Worm (Caenorhabditis elegans) whole organism, young adult: ENCODE measurements around the gene F55G1.15.

ENCODE experiments used
- B0019.2 ChIP-seq: fragments of 200-800 bp; sonication (Bioruptor generic); conservative IDR thresholded peaks from 2 replicates; pipeline ENCODE4 v1.3.6; 2022; ENCODE audit warnings: missing genetic modification reagents, missing genetic modification characterization, missing compliant biosample characterization
- B0261.1 ChIP-seq: sonication (generic microtip); optimal IDR thresholded peaks from 2 replicates; lab custom pipeline; 2016; ENCODE audit warnings: mild to moderate bottlenecking, missing genetic modification characterization, moderate library complexity, missing compliant biosample characterization
- F39B2.1 ChIP-seq: fragments of 200-800 bp; sonication (Bioruptor generic); IDR thresholded peaks from 2 replicates; pipeline ENCODE4 v1.3.6; 2022; ENCODE audit warnings: missing genetic modification reagents, missing genetic modification characterization, missing compliant biosample characterization
- F49E8.2 ChIP-seq: sonication (generic microtip); optimal IDR thresholded peaks from 3 replicates; lab custom pipeline; 2017; ENCODE audit warnings: missing genetic modification characterization, mild to moderate bottlenecking, missing compliant biosample characterization, antibody characterized with exemption, moderate library complexity; ENCODE audit not compliant: insufficient read depth
- ama-1 ChIP-seq, 3 experiments: fragments of 150-350 bp in 1 of 3; sonication (generic microtip) in 2 of 3; optimal IDR thresholded peaks; 2 replicates each; lab custom pipeline; 2014 to 2018; ENCODE audit warnings: missing biosample characterization in 2 of 3, missing genetic modification characterization in 2 of 3, missing genetic modification reagents in 2 of 3
- ccch-3 ChIP-seq: fragments of 200-800 bp; sonication (Bioruptor generic); optimal IDR thresholded peaks from 2 replicates; lab custom pipeline; 2018; ENCODE audit warnings: mild to moderate bottlenecking, missing genetic modification characterization, missing compliant biosample characterization
- hmg-20 ChIP-seq: fragments of 200-800 bp; sonication (Bioruptor generic); IDR thresholded peaks from 2 replicates; pipeline ENCODE4 v1.3.6; 2022; ENCODE audit warnings: missing genetic modification reagents, missing genetic modification characterization, missing compliant biosample characterization
- lin-35 ChIP-seq, 3 experiments: fragments of 150-350 bp in 2 of 3; sonication (generic microtip) in 1 of 3; optimal IDR thresholded peaks; 2 replicates each; lab custom pipeline; 2014 to 2018; ENCODE audit warnings: missing biosample characterization in 3 of 3, missing genetic modification characterization in 3 of 3, missing genetic modification reagents in 3 of 3
- madf-6 ChIP-seq: fragments of 200-800 bp; sonication (Bioruptor generic); IDR thresholded peaks from 2 replicates; pipeline ENCODE4 v1.3.6; 2022; ENCODE audit warnings: missing genetic modification reagents, missing genetic modification characterization, missing compliant biosample characterization
- mcd-1 ChIP-seq: fragments of 200-800 bp; sonication (Bioruptor generic); IDR thresholded peaks from 2 replicates; pipeline ENCODE4 v1.3.6; 2022; ENCODE audit warnings: missing genetic modification reagents, missing genetic modification characterization, missing compliant biosample characterization
- snpc-4 ChIP-seq, 5 experiments: fragments of 150-350 bp in 1 of 5; sonication (generic microtip) in 4 of 5; optimal IDR thresholded peaks; 2 replicates each; lab custom pipeline; 2014 to 2018; ENCODE audit warnings: missing genetic modification characterization in 5 of 5, missing biosample characterization in 3 of 5, antibody characterized with exemption in 2 of 5, mild to moderate bottlenecking in 2 of 5, missing compliant biosample characterization in 2 of 5, missing genotype in 2 of 5, moderate library complexity in 2 of 5, missing genetic modification reagents in 1 of 5
- tbp1 ChIP-seq: fragments of 200-800 bp; sonication (Bioruptor generic); optimal IDR thresholded peaks from 2 replicates; lab custom pipeline; 2018; ENCODE audit warnings: mild to moderate bottlenecking, missing genetic modification characterization, missing compliant biosample characterization
- zim-3 ChIP-seq: sonication (generic microtip); optimal IDR thresholded peaks from 2 replicates; lab custom pipeline; 2017; ENCODE audit warnings: mild to moderate bottlenecking, missing genetic modification characterization, moderate library complexity, missing compliant biosample characterization

ce11 chrIV:7520258-7520657 is 19.0 kb upstream of the F55G1.15 start:
- TF ChIP-seq hmg-20 (no peak), B0261.1 (tag; lab: Kevin White, UChicago) (no peak), zim-3 (tag; lab: Kevin White, UChicago) (no peak), B0019.2 (GFP tag; lab: Robert Waterston, UW) (no peak), madf-6 (GFP tag; lab: Robert Waterston, UW) (no peak), mcd-1 (GFP tag; lab: Robert Waterston, UW) (no peak), tbp1 (GFP tag; lab: Kevin White, UChicago) (no peak), ama-1 (optimal IDR thresholded peaks at IDR 0.05; lab: Kevin White, UChicago) (no peak), ama-1 (GFP tag; optimal IDR thresholded peaks at IDR 0.05; lab: Kevin White, UChicago) (no peak), ccch-3 (no peak), F49E8.2 (no peak), F39B2.1 (no peak), lin-35 (GFP tag; optimal IDR thresholded peaks at IDR 0.05; lab: Kevin White, UChicago) (no peak), snpc-4 (GFP tag; optimal IDR thresholded peaks at IDR 0.05; lab: Kevin White, UChicago) (no peak), snpc-4 (tag; optimal IDR thresholded peaks at IDR 0.05; lab: Kevin White, UChicago) (no peak)
